Fruit fly (Drosophila melanogaster) whole organism, embryonic: ENCODE data around the gene CG40198.
A peak's percentile ranks its signal among the peaks of the same experiment; 100 is the strongest.

Source experiments
- B-H2 ChIP-seq: fragments of 200-800 bp; sonication (Bioruptor generic); optimal IDR thresholded peaks from 2 replicates; lab custom pipeline; 2018; ENCODE audit warnings: missing biosample characterization, mild to moderate bottlenecking, missing genetic modification characterization
- CG11696 ChIP-seq: fragments of 200-800 bp; sonication (Bioruptor generic); IDR thresholded peaks from 2 replicates; pipeline ENCODE4 v1.3.6; 2022; ENCODE audit warnings: missing biosample characterization, missing genetic modification characterization
- CG12071 ChIP-seq: fragments of 200-800 bp; sonication (Bioruptor generic); optimal IDR thresholded peaks from 3 replicates; lab custom pipeline; 2018; ENCODE audit warnings: missing biosample characterization, mild to moderate bottlenecking, missing genetic modification characterization
- CG12219 ChIP-seq: fragments of 200-800 bp; sonication (Bioruptor generic); optimal IDR thresholded peaks from 3 replicates; lab custom pipeline; 2018; ENCODE audit warnings: missing biosample characterization, mild to moderate bottlenecking, missing genetic modification characterization
- CG13894 ChIP-seq: fragments of 200-800 bp; sonication (Bioruptor generic); optimal IDR thresholded peaks from 3 replicates; lab custom pipeline; 2018; ENCODE audit warnings: missing biosample characterization, mild to moderate bottlenecking, missing genetic modification characterization, moderate library complexity
- CG1529 ChIP-seq: fragments of 200-800 bp; sonication (Bioruptor generic); optimal IDR thresholded peaks from 3 replicates; lab custom pipeline; 2018; ENCODE audit warnings: missing biosample characterization, missing genetic modification characterization
- CG17328 ChIP-seq: fragments of 200-800 bp; sonication (Bioruptor generic); IDR thresholded peaks from 2 replicates; pipeline ENCODE4 v1.3.6; 2022; ENCODE audit warnings: missing biosample characterization, missing genetic modification characterization
- CG17359 ChIP-seq: fragments of 200-800 bp; sonication (Bioruptor generic); optimal IDR thresholded peaks from 3 replicates; lab custom pipeline; 2018; ENCODE audit warnings: missing biosample characterization, mild to moderate bottlenecking, missing genetic modification characterization, moderate library complexity
- CG17912 ChIP-seq: fragments of 200-800 bp; sonication (Bioruptor generic); optimal IDR thresholded peaks from 2 replicates; lab custom pipeline; 2018; ENCODE audit warnings: missing biosample characterization, mild to moderate bottlenecking, missing genetic modification characterization
- CG4730 ChIP-seq: fragments of 200-800 bp; sonication (Bioruptor generic); IDR thresholded peaks from 2 replicates; pipeline ENCODE4 v1.3.6; 2022; ENCODE audit warnings: missing biosample characterization, missing genetic modification characterization
- CG6654 ChIP-seq: fragments of 200-800 bp; sonication (Bioruptor generic); optimal IDR thresholded peaks from 2 replicates; lab custom pipeline; 2017; ENCODE audit warnings: missing biosample characterization, mild to moderate bottlenecking, missing genetic modification characterization
- CG8290 ChIP-seq, 3 experiments: fragments of 200-800 bp; sonication (Bioruptor generic); optimal IDR thresholded peaks; 2 replicates each; lab custom pipeline; 2016 to 2019; ENCODE audit warnings: missing biosample characterization in 3 of 3, missing genetic modification characterization in 3 of 3, mild to moderate bottlenecking in 2 of 3, moderate library complexity in 1 of 3
- CG9797 ChIP-seq: fragments of 200-800 bp; sonication (Bioruptor generic); optimal IDR thresholded peaks from 3 replicates; lab custom pipeline; 2018; ENCODE audit warnings: missing biosample characterization, mild to moderate bottlenecking, missing genetic modification characterization
- CoRest ChIP-seq: fragments of 200-800 bp; sonication (Bioruptor generic); optimal IDR thresholded peaks from 3 replicates; lab custom pipeline; 2018; ENCODE audit warnings: missing biosample characterization, mild to moderate bottlenecking, missing genetic modification characterization, moderate library complexity
- D ChIP-seq, 2 experiments: fragments of 200-800 bp in 1 of 2; fragments of >200 bp in 1 of 2; sonication (Bioruptor generic) in 1 of 2; optimal IDR thresholded peaks; 2 replicates in 1 of 2; 3 replicates in 1 of 2; lab custom pipeline; 2017; ENCODE audit warnings: mild to moderate bottlenecking in 1 of 2, missing biosample characterization in 1 of 2, missing genetic modification characterization in 1 of 2, missing genetic modification reagents in 1 of 2
- Dek ChIP-seq: fragments of 200-800 bp; sonication (Bioruptor generic); optimal IDR thresholded peaks from 3 replicates; lab custom pipeline; 2019; ENCODE audit warnings: missing biosample characterization, mild to moderate bottlenecking, missing genetic modification characterization, moderate library complexity
- Doc3 ChIP-seq: fragments of 200-800 bp; sonication (Bioruptor generic); IDR thresholded peaks from 3 replicates; pipeline ENCODE4 v1.3.6; 2022; ENCODE audit warnings: missing biosample characterization, missing genetic modification characterization; ENCODE audit not compliant: partially characterized antibody
- H15 ChIP-seq: fragments of 200-800 bp; sonication (Bioruptor generic); IDR thresholded peaks from 3 replicates; pipeline ENCODE4 v1.3.6; 2022; ENCODE audit warnings: missing biosample characterization, missing genetic modification characterization
- HLHmδ ChIP-seq: fragments of 200-800 bp; sonication (Bioruptor generic); optimal IDR thresholded peaks from 2 replicates; lab custom pipeline; 2018; ENCODE audit warnings: missing biosample characterization, mild to moderate bottlenecking, missing genetic modification characterization, moderate library complexity
- Hmr ChIP-seq: fragments of 200-800 bp; sonication (Bioruptor generic); optimal IDR thresholded peaks from 3 replicates; lab custom pipeline; 2017; ENCODE audit warnings: mild to moderate bottlenecking, missing biosample characterization, missing genetic modification reagents, missing genetic modification characterization
- MBD-R2 ChIP-seq: fragments of 200-800 bp; sonication (Bioruptor generic); IDR thresholded peaks from 2 replicates; pipeline ENCODE4 v1.3.6; 2022; ENCODE audit warnings: missing biosample characterization, missing genetic modification characterization
- NC2α ChIP-seq: fragments of 200-800 bp; sonication (Bioruptor generic); optimal IDR thresholded peaks from 2 replicates; lab custom pipeline; 2016; ENCODE audit warnings: missing biosample characterization, missing genetic modification characterization
- PHDP ChIP-seq: fragments of 200-800 bp; sonication (Bioruptor generic); optimal IDR thresholded peaks from 3 replicates; lab custom pipeline; 2018; ENCODE audit warnings: missing biosample characterization, mild to moderate bottlenecking, missing genetic modification characterization, moderate library complexity
- Pdp1 ChIP-seq, 2 experiments: fragments of 200-800 bp; sonication (Bioruptor generic); optimal IDR thresholded peaks; 3 replicates each; lab custom pipeline; 2016; ENCODE audit warnings: missing biosample characterization in 2 of 2, missing genetic modification characterization in 2 of 2, mild to moderate bottlenecking in 1 of 2, moderate library complexity in 1 of 2
- YL-1 ChIP-seq: fragments of 200-800 bp; sonication (Bioruptor generic); optimal IDR thresholded peaks from 3 replicates; lab custom pipeline; 2017; ENCODE audit warnings: missing biosample characterization, mild to moderate bottlenecking, missing genetic modification characterization
- bcd ChIP-seq: fragments of 200-800 bp; sonication (Bioruptor generic); optimal IDR thresholded peaks from 2 replicates; lab custom pipeline; 2017; ENCODE audit warnings: missing biosample characterization, mild to moderate bottlenecking, missing genetic modification characterization
- bsh ChIP-seq, 2 experiments: fragments of 200-800 bp; sonication (Bioruptor generic); optimal IDR thresholded peaks; 2 replicates each; lab custom pipeline; 2017 to 2018; ENCODE audit warnings: mild to moderate bottlenecking in 2 of 2, missing biosample characterization in 2 of 2, missing genetic modification characterization in 2 of 2, moderate library complexity in 1 of 2
- caup ChIP-seq: fragments of 200-800 bp; sonication (Bioruptor generic); optimal IDR thresholded peaks from 3 replicates; lab custom pipeline; 2017; ENCODE audit warnings: missing biosample characterization, mild to moderate bottlenecking, missing genetic modification characterization, moderate library complexity; ENCODE audit not compliant: severe bottlenecking
- en ChIP-seq: fragments of 200-800 bp; sonication (Bioruptor generic); optimal IDR thresholded peaks from 2 replicates; lab custom pipeline; 2016; ENCODE audit warnings: missing biosample characterization, missing genetic modification characterization
- exex ChIP-seq: fragments of 200-800 bp; sonication (Bioruptor generic); optimal IDR thresholded peaks from 4 replicates; lab custom pipeline; 2018; ENCODE audit warnings: missing biosample characterization, mild to moderate bottlenecking, missing genetic modification characterization, moderate library complexity
- fd96Cb ChIP-seq: fragments of 200-800 bp; sonication (Bioruptor generic); optimal IDR thresholded peaks from 2 replicates; lab custom pipeline; 2018; ENCODE audit warnings: missing biosample characterization, mild to moderate bottlenecking, missing genetic modification characterization, moderate library complexity
- gcm ChIP-seq: fragments of 200-800 bp; sonication (Bioruptor generic); optimal IDR thresholded peaks from 2 replicates; lab custom pipeline; 2019; ENCODE audit warnings: missing biosample characterization, mild to moderate bottlenecking, missing genetic modification characterization, moderate library complexity
- her ChIP-seq: fragments of 200-800 bp; sonication (Bioruptor generic); optimal IDR thresholded peaks from 2 replicates; lab custom pipeline; 2016; ENCODE audit warnings: missing biosample characterization, missing genetic modification characterization
- hth ChIP-seq: fragments of >200 bp; optimal IDR thresholded peaks from 2 replicates; lab custom pipeline; 2017; ENCODE audit warnings: inconsistent platforms
- inv ChIP-seq: fragments of 200-800 bp; sonication (Bioruptor generic); IDR thresholded peaks from 2 replicates; pipeline ENCODE4 v1.3.6; 2022; ENCODE audit warnings: missing biosample characterization, missing genetic modification characterization; ENCODE audit not compliant: partially characterized antibody
- klu ChIP-seq: fragments of 200-800 bp; sonication (Bioruptor generic); IDR thresholded peaks from 2 replicates; pipeline ENCODE4 v1.3.6; 2022; ENCODE audit warnings: missing biosample characterization, missing genetic modification characterization
- lbe ChIP-seq: fragments of 200-800 bp; sonication (Bioruptor generic); optimal IDR thresholded peaks from 2 replicates; lab custom pipeline; 2016; ENCODE audit warnings: missing biosample characterization, mild to moderate bottlenecking, missing genetic modification characterization
- lola ChIP-seq, 3 experiments: fragments of >200 bp in 2 of 3; fragments of 200-800 bp in 1 of 3; sonication (Bioruptor generic) in 1 of 3; optimal IDR thresholded peaks; 2 replicates each; lab custom pipeline; 2017 to 2019; ENCODE audit warnings: missing biosample characterization in 3 of 3, missing genetic modification characterization in 3 of 3, mild to moderate bottlenecking in 1 of 3, moderate library complexity in 1 of 3
- lov ChIP-seq, 2 experiments: fragments of 200-800 bp in 1 of 2; fragments of >200 bp in 1 of 2; sonication (Bioruptor generic) in 1 of 2; IDR thresholded peaks in 1 of 2; optimal IDR thresholded peaks in 1 of 2; 2 replicates in 1 of 2; 3 replicates in 1 of 2; pipeline versions ENCODE4 v1.3.6 to Lab custom; 2017 to 2022; ENCODE audit warnings: missing biosample characterization in 1 of 2, missing genetic modification characterization in 1 of 2
- mld ChIP-seq: fragments of 200-800 bp; sonication (Bioruptor generic); IDR thresholded peaks from 3 replicates; pipeline ENCODE4 v1.3.6; 2022; ENCODE audit warnings: missing biosample characterization, missing genetic modification characterization; ENCODE audit not compliant: partially characterized antibody
- ranshi ChIP-seq: fragments of 200-800 bp; sonication (Bioruptor generic); IDR thresholded peaks from 2 replicates; pipeline ENCODE4 v1.3.6; 2022; ENCODE audit warnings: missing biosample characterization, missing genetic modification characterization
- repo ChIP-seq: fragments of 200-800 bp; sonication (Bioruptor generic); optimal IDR thresholded peaks from 2 replicates; lab custom pipeline; 2016; ENCODE audit warnings: missing biosample characterization, missing genetic modification characterization
- rib ChIP-seq: fragments of 200-800 bp; sonication (Bioruptor generic); IDR thresholded peaks from 2 replicates; pipeline ENCODE4 v1.3.6; 2022; ENCODE audit warnings: missing biosample characterization, missing genetic modification characterization
- sc ChIP-seq, 3 experiments: fragments of >200 bp in 2 of 3; fragments of 200-800 bp in 1 of 3; sonication (Bioruptor generic) in 1 of 3; optimal IDR thresholded peaks; 2 replicates in 2 of 3; 3 replicates in 1 of 3; lab custom pipeline; 2017; ENCODE audit warnings: mild to moderate bottlenecking in 1 of 3, missing biosample characterization in 1 of 3, missing genetic modification characterization in 1 of 3, missing genetic modification reagents in 1 of 3
- unpg ChIP-seq: fragments of 200-800 bp; sonication (Bioruptor generic); optimal IDR thresholded peaks from 3 replicates; lab custom pipeline; 2018; ENCODE audit warnings: missing biosample characterization, mild to moderate bottlenecking, missing genetic modification characterization, moderate library complexity
- wek ChIP-seq: fragments of 200-800 bp; sonication (Bioruptor generic); optimal IDR thresholded peaks from 3 replicates; lab custom pipeline; 2018; ENCODE audit warnings: missing biosample characterization, mild to moderate bottlenecking, missing genetic modification characterization, moderate library complexity

Gene CG40198

dm6 chr3R:4186820-4187540 is 24.9 kb upstream of the CG40198 start (continued):
- TF ChIP-seq inv (GFP tag; lab: Robert Waterston, UW) (no peak), Hmr (GFP tag; lab: Kevin White, UChicago) (peak; percentile 35), Doc3 (no peak), CG11696 (GFP tag; lab: Robert Waterston, UW) (no peak), CG9797 (no peak), wek (no peak), her (GFP tag; lab: Kevin White, UChicago) (no peak), lov (optimal IDR thresholded peaks at IDR 0.05; lab: Kevin White, UChicago) (no peak), lov (GFP tag; IDR thresholded peaks at IDR 0.05; lab: Robert Waterston, UW) (no peak), H15 (GFP tag; lab: Robert Waterston, UW) (no peak), fd96Cb (tag; lab: Kevin White, UChicago) (no peak), Dek (tag; lab: Kevin White, UChicago) (no peak), klu (GFP tag; lab: Robert Waterston, UW) (no peak), unpg (GFP tag; lab: Kevin White, UChicago) (no peak), exex (no peak), PHDP (tag; lab: Kevin White, UChicago) (no peak), hth (lab: Kevin White, UChicago) (no peak), B-H2 (GFP tag; lab: Kevin White, UChicago) (no peak), ranshi (GFP tag; lab: Robert Waterston, UW) (no peak), en (no peak), lbe (GFP tag; lab: Kevin White, UChicago) (no peak), CG1529 (GFP tag; lab: Kevin White, UChicago) (no peak), CG4730 (GFP tag; lab: Robert Waterston, UW) (no peak), YL-1 (no peak), CG12219 (GFP tag; lab: Kevin White, UChicago) (no peak), bsh (GFP tag; optimal IDR thresholded peaks at IDR 0.05; lab: Kevin White, UChicago) (no peak), Pdp1 (GFP tag; optimal IDR thresholded peaks at IDR 0.05; lab: Kevin White, UChicago) (no peak), bcd (GFP tag; lab: Kevin White, UChicago) (no peak), D (optimal IDR thresholded peaks at IDR 0.05; lab: Kevin White, UChicago) (no peak), D (GFP tag; optimal IDR thresholded peaks at IDR 0.05; lab: Kevin White, UChicago) (no peak), mld (GFP tag; lab: Robert Waterston, UW) (no peak), CG13894 (tag; lab: Kevin White, UChicago) (peak; percentile 91), CG8290 (GFP tag; optimal IDR thresholded peaks at IDR 0.05; lab: Kevin White, UChicago) (no peak), CG8290 (tag; optimal IDR thresholded peaks at IDR 0.05; lab: Kevin White, UChicago) (peak in 1 of 2 experiments; percentile 43), MBD-R2 (GFP tag; lab: Robert Waterston, UW) (no peak), sc (optimal IDR thresholded peaks at IDR 0.05; lab: Kevin White, UChicago) (no peak), sc (GFP tag; optimal IDR thresholded peaks at IDR 0.05; lab: Kevin White, UChicago) (no peak), CG17359 (tag; lab: Kevin White, UChicago) (no peak), CG6654 (GFP tag; lab: Kevin White, UChicago) (no peak), NC2α (no peak), CG17328 (GFP tag; lab: Robert Waterston, UW) (no peak), rib (peak; percentile 31; the same call in 1 of the 2 replicates), caup (no peak), gcm (GFP tag; lab: Kevin White, UChicago) (no peak), CoRest (no peak), lola (GFP tag; optimal IDR thresholded peaks at IDR 0.05; lab: Kevin White, UChicago) (no peak), CG17912 (GFP tag; lab: Kevin White, UChicago) (no peak), repo (GFP tag; lab: Kevin White, UChicago) (no peak), CG12071 (no peak), HLHmδ (GFP tag; lab: Kevin White, UChicago) (no peak)
